Worm (Caenorhabditis elegans) whole organism, young adult: Measurements from ENCODE around the gene fbxa-35.

Experiments used
- B0261.1 ChIP-seq: sonication (generic microtip); optimal IDR thresholded peaks from 2 replicates; lab custom pipeline; 2016; ENCODE audit warnings: mild to moderate bottlenecking, missing genetic modification characterization, moderate library complexity, missing compliant biosample characterization
- C17E4.6 ChIP-seq: fragments of 200-800 bp; sonication (Bioruptor generic); IDR thresholded peaks from 2 replicates; pipeline ENCODE4 v1.3.6; 2022; ENCODE audit warnings: missing genetic modification reagents, missing genetic modification characterization, missing compliant biosample characterization
- F22D6.2 ChIP-seq: sonication (generic microtip); optimal IDR thresholded peaks from 2 replicates; lab custom pipeline; 2016; ENCODE audit warnings: mild to moderate bottlenecking, missing genetic modification characterization, missing compliant biosample characterization
- F55B11.4 ChIP-seq: sonication (generic microtip); optimal IDR thresholded peaks from 2 replicates; lab custom pipeline; 2016; ENCODE audit warnings: missing compliant biosample characterization, missing genetic modification characterization, borderline replicate concordance; ENCODE audit not compliant: insufficient read depth
- T26A5.8 ChIP-seq: sonication (generic microtip); optimal IDR thresholded peaks from 2 replicates; lab custom pipeline; 2016; ENCODE audit warnings: missing genetic modification characterization, missing compliant biosample characterization
- Y56A3A.18 ChIP-seq: fragments of 200-800 bp; sonication (Bioruptor generic); IDR thresholded peaks from 2 replicates; pipeline ENCODE4 v1.3.6; 2022; ENCODE audit warnings: missing genetic modification reagents, missing genetic modification characterization, missing compliant biosample characterization
- ZK185.1 ChIP-seq: sonication (generic microtip); optimal IDR thresholded peaks from 2 replicates; lab custom pipeline; 2016; ENCODE audit warnings: mild to moderate bottlenecking, missing genetic modification characterization, missing compliant biosample characterization; ENCODE audit not compliant: poor library complexity, severe bottlenecking
- atf-7 ChIP-seq: sonication (generic microtip); optimal IDR thresholded peaks from 2 replicates; lab custom pipeline; 2017; ENCODE audit warnings: mild to moderate bottlenecking, missing genetic modification characterization, missing compliant biosample characterization
- athp-1 ChIP-seq: sonication (generic microtip); optimal IDR thresholded peaks from 2 replicates; lab custom pipeline; 2017; ENCODE audit warnings: mild to moderate bottlenecking, missing genetic modification characterization, missing compliant biosample characterization
- attf-5 ChIP-seq: fragments of 200-800 bp; sonication (Bioruptor generic); optimal IDR thresholded peaks from 2 replicates; lab custom pipeline; 2018; ENCODE audit warnings: mild to moderate bottlenecking, missing genetic modification characterization, missing compliant biosample characterization
- cebp-1 ChIP-seq, 2 experiments: fragments of 200-800 bp in 1 of 2; sonication (Bioruptor generic) in 1 of 2; sonication (generic microtip) in 1 of 2; IDR thresholded peaks in 1 of 2; optimal IDR thresholded peaks in 1 of 2; 2 replicates each; pipeline versions ENCODE4 v1.3.6 to Lab custom; 2017 to 2022; ENCODE audit warnings: missing compliant biosample characterization in 2 of 2, missing genetic modification characterization in 2 of 2, mild to moderate bottlenecking in 1 of 2, missing genetic modification reagents in 1 of 2, moderate library complexity in 1 of 2
- ceh-100 ChIP-seq: fragments of 200-800 bp; sonication (Bioruptor generic); IDR thresholded peaks from 2 replicates; pipeline ENCODE4 v1.3.6; 2022; ENCODE audit warnings: missing genetic modification reagents, missing genetic modification characterization, missing compliant biosample characterization
- ceh-91 ChIP-seq: fragments of 200-800 bp; sonication (Bioruptor generic); IDR thresholded peaks from 2 replicates; pipeline ENCODE4 v1.3.6; 2022; ENCODE audit warnings: missing genetic modification reagents, missing genetic modification characterization, missing compliant biosample characterization
- egl-18 ChIP-seq: fragments of 200-800 bp; sonication (Bioruptor generic); IDR thresholded peaks from 2 replicates; pipeline ENCODE4 v1.3.6; 2022; ENCODE audit warnings: missing genetic modification reagents, missing genetic modification characterization, missing compliant biosample characterization
- ets-4 ChIP-seq: fragments of 200-800 bp; sonication (Bioruptor generic); optimal IDR thresholded peaks from 2 replicates; lab custom pipeline; 2018; ENCODE audit warnings: mild to moderate bottlenecking, missing genetic modification characterization, missing compliant biosample characterization
- hlh-12 ChIP-seq: sonication (generic microtip); optimal IDR thresholded peaks from 2 replicates; lab custom pipeline; 2016; ENCODE audit warnings: missing genetic modification characterization, missing compliant biosample characterization
- lag-1 ChIP-seq: fragments of 200-800 bp; sonication (Bioruptor generic); IDR thresholded peaks from 2 replicates; pipeline ENCODE4 v1.3.6; 2022; ENCODE audit warnings: missing genetic modification reagents, missing genetic modification characterization, missing compliant biosample characterization
- lin-35 ChIP-seq, 3 experiments: fragments of 150-350 bp in 2 of 3; sonication (generic microtip) in 1 of 3; optimal IDR thresholded peaks; 2 replicates each; lab custom pipeline; 2014 to 2018; ENCODE audit warnings: missing biosample characterization in 3 of 3, missing genetic modification characterization in 3 of 3, missing genetic modification reagents in 3 of 3
- madf-3 ChIP-seq: fragments of 200-800 bp; sonication (Bioruptor generic); IDR thresholded peaks from 2 replicates; pipeline ENCODE4 v1.3.6; 2022; ENCODE audit warnings: missing genetic modification reagents, missing genetic modification characterization, missing compliant biosample characterization
- nhr-179 ChIP-seq: sonication (generic microtip); optimal IDR thresholded peaks from 2 replicates; lab custom pipeline; 2016; ENCODE audit warnings: mild to moderate bottlenecking, missing genetic modification characterization, missing compliant biosample characterization
- nhr-80 ChIP-seq: sonication (generic microtip); optimal IDR thresholded peaks from 2 replicates; lab custom pipeline; 2016; ENCODE audit warnings: missing genetic modification characterization, missing compliant biosample characterization
- rec-8 ChIP-seq, 2 experiments: sonication (generic microtip); optimal IDR thresholded peaks; 2 replicates each; lab custom pipeline; 2016; ENCODE audit warnings: mild to moderate bottlenecking in 2 of 2, missing genetic modification characterization in 2 of 2, missing genetic modification reagents in 2 of 2, missing genotype in 2 of 2, missing biosample characterization in 1 of 2, missing compliant biosample characterization in 1 of 2, moderate library complexity in 1 of 2
- sea-2 ChIP-seq: fragments of 200-800 bp; sonication (Bioruptor generic); IDR thresholded peaks from 2 replicates; pipeline ENCODE4 v1.3.6; 2022; ENCODE audit warnings: missing genetic modification characterization, missing compliant biosample characterization
- unc-62 ChIP-seq: fragments of 150-350 bp; optimal IDR thresholded peaks from 2 replicates; lab custom pipeline; 2014; ENCODE audit warnings: missing biosample characterization, missing genetic modification reagents, missing genetic modification characterization
- zfh-2 ChIP-seq: fragments of 200-800 bp; sonication (Bioruptor generic); conservative IDR thresholded peaks from 2 replicates; pipeline ENCODE4 v1.3.6; 2022; ENCODE audit warnings: missing genetic modification reagents, missing genetic modification characterization, missing compliant biosample characterization
- zim-3 ChIP-seq: sonication (generic microtip); optimal IDR thresholded peaks from 2 replicates; lab custom pipeline; 2017; ENCODE audit warnings: mild to moderate bottlenecking, missing genetic modification characterization, moderate library complexity, missing compliant biosample characterization
- ztf-18 ChIP-seq: sonication (generic microtip); optimal IDR thresholded peaks from 2 replicates; lab custom pipeline; 2016; ENCODE audit warnings: missing genotype, mild to moderate bottlenecking, missing genetic modification characterization, missing compliant biosample characterization
- ztf-28 ChIP-seq: fragments of 200-800 bp; sonication (Bioruptor generic); IDR thresholded peaks from 2 replicates; pipeline ENCODE4 v1.3.6; 2022; ENCODE audit warnings: missing genetic modification reagents, missing genetic modification characterization, missing compliant biosample characterization
- ztf-3 ChIP-seq: fragments of 200-800 bp; sonication (Bioruptor generic); optimal IDR thresholded peaks from 2 replicates; lab custom pipeline; 2018; ENCODE audit warnings: mild to moderate bottlenecking, missing genetic modification characterization, missing compliant biosample characterization

The fbxa-35 gene

DNA sequence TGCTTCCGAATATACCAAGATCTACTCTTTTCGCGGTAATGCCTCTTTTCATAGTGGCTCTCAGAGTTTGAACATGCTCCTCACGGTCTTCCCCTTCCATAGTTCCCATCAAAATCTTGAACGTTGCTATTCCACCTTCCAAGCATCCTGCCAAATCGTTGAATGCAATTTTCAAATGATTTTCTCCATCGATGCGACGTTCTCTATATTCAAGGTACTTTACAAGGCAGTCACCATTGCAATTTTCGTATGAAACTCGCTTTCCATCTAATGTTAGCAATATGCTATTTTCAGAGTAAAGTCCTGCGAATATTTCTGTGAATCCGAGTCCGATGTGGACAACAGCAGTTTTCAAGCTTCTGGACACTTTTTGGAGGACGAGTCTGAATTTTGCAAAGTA, 18.8 kb downstream of the fbxa-35 start:
- TF ChIP-seq B0261.1 (tag; lab: Kevin White, UChicago) (no peak), F55B11.4 (no peak), ceh-91 (GFP tag; lab: Robert Waterston, UW) (no peak), egl-18 (GFP tag; lab: Robert Waterston, UW) (no peak)

DNA sequence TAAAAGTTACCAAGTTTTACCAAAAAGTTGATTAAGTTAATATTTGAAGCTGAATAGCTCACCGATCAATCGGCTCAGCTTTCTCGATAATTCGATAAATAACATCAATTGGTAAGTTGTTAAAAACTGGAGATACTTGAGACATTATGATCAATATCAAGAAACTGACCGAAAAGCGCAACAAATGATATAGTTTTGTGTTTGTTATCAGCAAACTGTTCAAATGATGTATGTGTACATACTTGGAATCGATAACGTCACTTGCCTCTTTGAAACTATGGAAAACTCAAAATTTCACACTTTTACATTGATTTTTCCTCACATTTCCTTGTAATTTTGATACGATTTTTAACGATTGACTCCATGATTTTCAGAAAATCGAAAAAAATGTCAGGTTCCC, 19.6 kb downstream of the fbxa-35 start, which contains the start of the genes fbxa-80 and fbxa-19:
Gene fbxa-80 (minus strand): TSS at position 173 of the 400 bp plus-strand sequence.
Gene fbxa-19 (plus strand): TSS at position 364 of the 400 bp plus-strand sequence.
- TF ChIP-seq nhr-80 (tag; lab: Kevin White, UChicago) (peak; percentile 43), ceh-100 (GFP tag; lab: Robert Waterston, UW) (no peak)

DNA sequence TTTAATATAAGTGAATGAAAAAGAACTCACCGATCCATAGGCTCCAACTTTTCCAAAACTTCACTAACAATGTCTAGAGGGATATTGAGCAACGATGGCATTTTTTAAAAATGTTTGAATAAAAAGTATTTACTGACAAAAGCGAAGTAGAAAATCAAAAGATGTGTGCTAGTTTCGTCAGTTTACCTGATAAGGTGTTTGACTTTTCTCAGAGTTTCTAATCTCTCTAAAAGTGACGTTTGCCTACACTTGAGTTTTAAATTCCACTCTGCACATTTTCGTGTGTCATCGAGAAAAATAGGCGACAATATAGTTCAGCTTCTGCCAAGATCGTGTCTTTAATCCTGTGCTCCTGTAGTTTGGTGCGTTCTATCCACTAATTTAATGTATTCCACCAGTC, 26.1 kb downstream of the fbxa-35 start, which contains the start of gene fbxa-15:
Gene fbxa-15 (minus strand): TSS at position 101 of the 400 bp plus-strand sequence.
- no peak for TF ChIP-seq T26A5.8
- TF ChIP-seq attf-5 (GFP tag; lab: Kevin White, UChicago): no peak
- no peak for TF ChIP-seq C17E4.6 (GFP tag; lab: Robert Waterston, UW)

DNA sequence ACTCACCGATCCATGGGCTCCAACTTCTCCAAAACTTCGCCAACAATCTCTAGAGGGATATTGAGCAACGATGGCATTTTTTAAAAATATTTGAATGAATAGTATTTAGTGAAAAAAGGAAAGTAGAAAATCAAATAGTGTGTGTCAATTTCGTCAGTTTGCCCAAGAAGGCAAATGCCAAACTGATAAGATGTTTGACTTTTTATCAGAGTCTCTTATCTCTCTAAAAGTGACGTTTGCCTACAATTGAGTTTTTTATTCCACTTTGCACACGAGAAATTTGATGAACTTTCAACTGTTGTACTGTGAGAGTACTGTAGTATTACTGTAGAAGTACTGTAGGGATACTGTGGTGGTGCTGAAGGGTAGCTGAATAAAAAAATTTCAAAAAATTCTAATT, 28.1 kb downstream of the fbxa-35 start:
- TF ChIP-seq cebp-1 (GFP tag; IDR thresholded peaks at IDR 0.05; lab: Robert Waterston, UW) (peak; percentile 21; the same call in 1 of the 2 replicates), cebp-1 (tag; optimal IDR thresholded peaks at IDR 0.05; lab: Kevin White, UChicago) (peak; percentile 32), nhr-80 (tag; lab: Kevin White, UChicago) (peak; percentile 72), atf-7 (tag; lab: Kevin White, UChicago) (peak; percentile 35), Y56A3A.18 (no peak), zfh-2 (no peak), sea-2 (GFP tag; lab: Robert Waterston, UW) (no peak), ets-4 (peak; percentile 17), B0261.1 (tag; lab: Kevin White, UChicago) (no peak)

DNA sequence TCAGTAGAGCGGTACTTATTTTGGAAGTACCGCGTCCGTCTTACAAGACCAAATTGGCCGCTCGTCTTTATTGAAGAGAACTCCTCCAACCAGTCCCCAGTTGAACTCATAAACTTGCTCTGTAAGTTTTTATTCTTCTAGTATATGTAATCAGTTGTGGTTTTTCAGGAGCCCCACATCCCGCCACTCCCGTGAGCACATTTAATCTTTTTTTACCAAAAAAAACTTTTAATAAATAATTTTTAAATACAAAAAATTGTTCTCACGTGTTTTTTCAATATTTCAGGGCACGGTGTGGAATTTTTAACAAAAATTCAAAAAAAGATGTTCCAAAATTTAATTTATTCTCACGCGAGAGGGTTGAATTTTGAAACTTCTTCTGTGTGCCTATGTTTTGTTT, 29.0 kb downstream of the fbxa-35 start, which contains the start of gene fbxa-14:
Gene fbxa-14 (minus strand): TSS at position 101 of the 400 bp plus-strand sequence.
- TF ChIP-seq zim-3 (tag; lab: Kevin White, UChicago) (no peak), ztf-18 (no peak), F22D6.2 (tag; lab: Kevin White, UChicago) (no peak), ztf-3 (GFP tag; lab: Kevin White, UChicago) (no peak), nhr-179 (tag; lab: Kevin White, UChicago) (no peak), madf-3 (GFP tag; lab: Robert Waterston, UW) (no peak), ZK185.1 (no peak), nhr-80 (tag; lab: Kevin White, UChicago) (no peak), sea-2 (GFP tag; lab: Robert Waterston, UW) (no peak), unc-62 (GFP tag; lab: Kevin White, UChicago) (no peak), lin-35 (GFP tag; optimal IDR thresholded peaks at IDR 0.05; lab: Kevin White, UChicago) (no peak), Y56A3A.18 (no peak), hlh-12 (no peak), rec-8 (tag; optimal IDR thresholded peaks at IDR 0.05; lab: Kevin White, UChicago) (no peak), lag-1 (GFP tag; lab: Robert Waterston, UW) (no peak), ztf-28 (GFP tag; lab: Robert Waterston, UW) (no peak)

DNA sequence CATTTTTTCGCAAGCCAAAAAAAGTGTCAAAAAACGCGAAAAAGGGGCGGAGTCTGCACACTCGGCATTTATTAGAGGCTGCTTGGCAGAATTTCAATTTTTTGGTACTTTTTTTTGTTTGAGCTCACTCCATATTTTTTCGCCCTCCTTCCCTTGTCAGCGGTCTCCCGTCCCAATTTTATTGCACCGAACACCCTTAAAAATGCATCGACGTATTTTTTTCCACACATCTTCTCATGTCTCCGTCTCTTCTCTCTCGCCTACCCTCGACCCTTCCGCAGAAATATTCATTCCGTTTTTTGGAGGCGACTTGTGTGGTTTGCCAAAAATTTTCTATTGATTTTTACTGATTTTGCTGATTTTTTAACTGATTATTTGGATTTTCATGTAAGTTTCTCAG, 31.0 kb downstream of the fbxa-35 start, which contains the start of gene Y82E9BL.18:
Gene Y82E9BL.18 (plus strand): TSS at position 301 of the 400 bp plus-strand sequence.
- no peak for TF ChIP-seq athp-1 (tag; lab: Kevin White, UChicago)
